Worm (Caenorhabditis elegans): Measurements from ENCODE around the gene F49E2.2.

ce11 chrX:9608127-9608526 is 41.6 kb downstream of the F49E2.2 start:
- TF ChIP-seq ctbp-1 (GFP tag; IDR thresholded peaks at IDR 0.05): no peak
- TF ChIP-seq ZK546.5 (tag; optimal IDR thresholded peaks at IDR 0.05): no peak
- TF ChIP-seq hmg-1.1 (GFP tag; IDR thresholded peaks at IDR 0.05): no peak
- TF ChIP-seq lin-39 (tag; optimal IDR thresholded peaks at IDR 0.05): no peak
- no peak for TF ChIP-seq lin-13 (GFP tag; optimal IDR thresholded peaks at IDR 0.05)
- no peak for TF ChIP-seq snpc-4 (tag; optimal IDR thresholded peaks at IDR 0.05)
- TF ChIP-seq nhr-77 (tag; optimal IDR thresholded peaks at IDR 0.05): no peak
- no peak for TF ChIP-seq fkh-10 (GFP tag; optimal IDR thresholded peaks at IDR 0.05)
- TF ChIP-seq nhr-11 (tag; optimal IDR thresholded peaks at IDR 0.05): peak; percentile 29
- no peak for TF ChIP-seq pha-4 (GFP tag; IDR thresholded peaks at IDR 0.05)
- no peak for TF ChIP-seq pha-4 (tag; optimal IDR thresholded peaks at IDR 0.05)
- TF ChIP-seq unc-39 (tag; optimal IDR thresholded peaks at IDR 0.05): no peak
- no peak for TF ChIP-seq snpc-1.2 (GFP tag; IDR thresholded peaks at IDR 0.05)
- no peak for TF ChIP-seq ces-1 (GFP tag; optimal IDR thresholded peaks at IDR 0.05)
